Worm (Caenorhabditis elegans) whole organism, L2 larva: ENCODE data around the gene nmr-2.

Source experiments
- aly-2 ChIP-seq: fragments of 150-350 bp; optimal IDR thresholded peaks from 2 replicates; lab custom pipeline; 2014; ENCODE audit warnings: missing biosample characterization, missing genetic modification characterization
- ama-1 ChIP-seq: fragments of 150-350 bp; optimal IDR thresholded peaks from 2 replicates; lab custom pipeline; 2018; ENCODE audit warnings: inconsistent platforms
- ceh-82 ChIP-seq: fragments of 150-350 bp; optimal IDR thresholded peaks from 2 replicates; lab custom pipeline; 2014; ENCODE audit warnings: missing biosample characterization, missing genetic modification characterization
- egl-27 ChIP-seq: sonication (generic microtip); optimal IDR thresholded peaks from 3 replicates; lab custom pipeline; 2017; ENCODE audit warnings: missing biosample characterization, missing genetic modification reagents, missing genetic modification characterization
- fos-1 ChIP-seq: fragments of 150-350 bp; optimal IDR thresholded peaks from 2 replicates; lab custom pipeline; 2014; ENCODE audit warnings: missing biosample characterization, missing genetic modification characterization
- lin-13 ChIP-seq: fragments of 150-350 bp; optimal IDR thresholded peaks from 2 replicates; lab custom pipeline; 2014; ENCODE audit warnings: missing biosample characterization, missing genetic modification reagents, missing genetic modification characterization
- snpc-4 ChIP-seq: fragments of 150-350 bp; optimal IDR thresholded peaks from 2 replicates; lab custom pipeline; 2014; ENCODE audit warnings: missing biosample characterization, missing genetic modification characterization

- TF ChIP-seq lin-13 (GFP tag; lab: Kevin White, UChicago): no peak
- TF ChIP-seq aly-2 (tag; lab: Kevin White, UChicago): no peak
- TF ChIP-seq egl-27: no peak
- TF ChIP-seq fos-1 (tag; lab: Kevin White, UChicago): no peak
- TF ChIP-seq ceh-82 (tag; lab: Kevin White, UChicago): no peak
- no peak for TF ChIP-seq snpc-4
- TF ChIP-seq ama-1 (lab: Kevin White, UChicago): no peak
Measured at ce11 chrV:15000055-15000704, 11.3 kb downstream of the nmr-2 start, which contains the start of gene rps-16.
